Fruit fly (Drosophila melanogaster): ENCODE data around the gene CG31954.

The CG31954 gene

dm6 chr2L:3532973-3533525, 23.1 kb upstream of the CG31954 start (continued):
- TF ChIP-seq CG6792 (GFP tag; optimal IDR thresholded peaks at IDR 0.05) (peak; percentile 24), fd85E (GFP tag; optimal IDR thresholded peaks at IDR 0.05) (no peak), eg (GFP tag; IDR thresholded peaks at IDR 0.05) (peak; percentile 66; the same call in 1 of the 3 replicates), CG32006 (GFP tag; optimal IDR thresholded peaks at IDR 0.05) (peak; percentile 44), Lpt (GFP tag; optimal IDR thresholded peaks at IDR 0.05) (no peak), salr (GFP tag; optimal IDR thresholded peaks at IDR 0.05) (no peak), CG6163 (GFP tag; IDR thresholded peaks at IDR 0.05) (peak; percentile 57; the same call in 1 of the 3 replicates), CG31627 (GFP tag; optimal IDR thresholded peaks at IDR 0.05) (peak; percentile 41), CG1621 (tag; optimal IDR thresholded peaks at IDR 0.05) (no peak), Blimp-1 (GFP tag; optimal IDR thresholded peaks at IDR 0.05) (no peak), CG11294 (GFP tag; IDR thresholded peaks at IDR 0.05) (0 out of 2 replicates have a peak, but pooled peaks have one; percentile 19), CG11762 (GFP tag; optimal IDR thresholded peaks at IDR 0.05; ENCODE audit: insufficient read depth) (no peak), esn (GFP tag; optimal IDR thresholded peaks at IDR 0.05) (peak; percentile 49), Gug (GFP tag; IDR thresholded peaks at IDR 0.05) (no peak), CG3919 (GFP tag; optimal IDR thresholded peaks at IDR 0.05) (peak; percentile 64), achi (GFP tag; optimal IDR thresholded peaks at IDR 0.05) (peak; percentile 27)

- TF ChIP-seq esn (GFP tag; optimal IDR thresholded peaks at IDR 0.05) (no peak), Eip93F (GFP tag; optimal IDR thresholded peaks at IDR 0.05) (no peak), CG32006 (GFP tag; optimal IDR thresholded peaks at IDR 0.05) (no peak), CG3919 (GFP tag; optimal IDR thresholded peaks at IDR 0.05) (no peak), CG6276 (GFP tag; optimal IDR thresholded peaks at IDR 0.05) (no peak), fd85E (GFP tag; optimal IDR thresholded peaks at IDR 0.05) (no peak), cyc (GFP tag; optimal IDR thresholded peaks at IDR 0.05) (no peak), dac (GFP tag; optimal IDR thresholded peaks at IDR 0.05) (no peak), fd59A (GFP tag; optimal IDR thresholded peaks at IDR 0.05) (no peak), CG8632 (GFP tag; optimal IDR thresholded peaks at IDR 0.05) (no peak), Blimp-1 (GFP tag; optimal IDR thresholded peaks at IDR 0.05) (no peak), spab (GFP tag; optimal IDR thresholded peaks at IDR 0.05) (no peak), Ets96B (tag; optimal IDR thresholded peaks at IDR 0.05) (no peak), CG1621 (tag; optimal IDR thresholded peaks at IDR 0.05) (no peak), Ets21C (GFP tag; optimal IDR thresholded peaks at IDR 0.05) (no peak), lz (GFP tag; optimal IDR thresholded peaks at IDR 0.05) (no peak), fkh (GFP tag; optimal IDR thresholded peaks at IDR 0.05) (no peak), Smox (GFP tag; optimal IDR thresholded peaks at IDR 0.05) (no peak), Gug (GFP tag; IDR thresholded peaks at IDR 0.05) (no peak), CG6163 (GFP tag; IDR thresholded peaks at IDR 0.05) (no peak)
Measured at dm6 chr2L:3530186-3530832, 20.4 kb upstream of the CG31954 start, which contains the start of the genes Spindly and IFT57. Gene Spindly (minus strand): TSS chr2L:3530317. Gene IFT57 (plus strand): TSS chr2L:3530789.

dm6 chr2L:3524729-3525181, 14.9 kb upstream of the CG31954 start, which contains the start of gene CG8852:
Gene CG8852 (plus strand): TSS chr2L:3525131.
- TF ChIP-seq CG9139 (GFP tag; optimal IDR thresholded peaks at IDR 0.05) (no peak), svp (GFP tag) (no peak), Met (GFP tag; optimal IDR thresholded peaks at IDR 0.05) (no peak), Lpt (GFP tag; optimal IDR thresholded peaks at IDR 0.05) (no peak), Gug (GFP tag; IDR thresholded peaks at IDR 0.05) (no peak), Hr39 (GFP tag; optimal IDR thresholded peaks at IDR 0.05) (no peak), OdsH (GFP tag; optimal IDR thresholded peaks at IDR 0.05) (no peak), vri (GFP tag; optimal IDR thresholded peaks at IDR 0.05) (no peak), Sox14 (GFP tag; optimal IDR thresholded peaks at IDR 0.05) (no peak), CG8632 (GFP tag; optimal IDR thresholded peaks at IDR 0.05) (no peak), CG15336 (GFP tag; IDR thresholded peaks at IDR 0.05) (no peak), cyc (GFP tag; optimal IDR thresholded peaks at IDR 0.05) (no peak), dsx (GFP tag; optimal IDR thresholded peaks at IDR 0.05; ENCODE audit: poor library complexity, severe bottlenecking) (no peak), CG11902 (GFP tag; optimal IDR thresholded peaks at IDR 0.05) (no peak)

All from whole organism, prepupa.